Worm (Caenorhabditis elegans) whole organism, midembryonic: Measurements from ENCODE around the gene acaa-2.
"Not testable (repeated sequence)": the region's sequence is repeated elsewhere in the genome, so short reads cannot be mapped to it uniquely, and the experiment has no call there.

Experiments
- T22C8.4 ChIP-seq: fragments of 200-800 bp; sonication (Bioruptor generic); IDR thresholded peaks from 2 replicates; pipeline ENCODE4 v1.3.6; 2022; ENCODE audit warnings: missing genetic modification characterization, missing compliant biosample characterization
- cog-1 ChIP-seq: sonication (generic microtip); optimal IDR thresholded peaks from 2 replicates; lab custom pipeline; 2016; ENCODE audit warnings: missing genetic modification characterization, missing compliant biosample characterization
- med-1 ChIP-seq: sonication (generic microtip); optimal IDR thresholded peaks from 2 replicates; lab custom pipeline; 2017; ENCODE audit warnings: missing genetic modification characterization, mild to moderate bottlenecking, missing compliant biosample characterization, antibody characterized with exemption, missing genetic modification reagents; ENCODE audit not compliant: insufficient read depth
- ref-1 ChIP-seq: fragments of 200-800 bp; sonication (Bioruptor generic); conservative IDR thresholded peaks from 2 replicates; pipeline ENCODE4 v1.3.6; 2022; ENCODE audit warnings: missing genetic modification reagents, missing genetic modification characterization, missing compliant biosample characterization
- tab-1 ChIP-seq: fragments of 200-800 bp; sonication (Bioruptor generic); IDR thresholded peaks from 2 replicates; pipeline ENCODE4 v1.3.6; 2022; ENCODE audit warnings: missing genetic modification characterization, missing compliant biosample characterization
- ztf-23 ChIP-seq: fragments of 200-800 bp; sonication (Bioruptor generic); IDR thresholded peaks from 2 replicates; pipeline ENCODE4 v1.3.6; 2022; ENCODE audit warnings: missing genetic modification reagents, missing genetic modification characterization, missing compliant biosample characterization
- ztf-29 ChIP-seq: fragments of 200-800 bp; sonication (Bioruptor generic); IDR thresholded peaks from 2 replicates; pipeline ENCODE4 v1.3.6; 2022; ENCODE audit warnings: missing genetic modification reagents, missing genetic modification characterization, missing compliant biosample characterization

DNA sequence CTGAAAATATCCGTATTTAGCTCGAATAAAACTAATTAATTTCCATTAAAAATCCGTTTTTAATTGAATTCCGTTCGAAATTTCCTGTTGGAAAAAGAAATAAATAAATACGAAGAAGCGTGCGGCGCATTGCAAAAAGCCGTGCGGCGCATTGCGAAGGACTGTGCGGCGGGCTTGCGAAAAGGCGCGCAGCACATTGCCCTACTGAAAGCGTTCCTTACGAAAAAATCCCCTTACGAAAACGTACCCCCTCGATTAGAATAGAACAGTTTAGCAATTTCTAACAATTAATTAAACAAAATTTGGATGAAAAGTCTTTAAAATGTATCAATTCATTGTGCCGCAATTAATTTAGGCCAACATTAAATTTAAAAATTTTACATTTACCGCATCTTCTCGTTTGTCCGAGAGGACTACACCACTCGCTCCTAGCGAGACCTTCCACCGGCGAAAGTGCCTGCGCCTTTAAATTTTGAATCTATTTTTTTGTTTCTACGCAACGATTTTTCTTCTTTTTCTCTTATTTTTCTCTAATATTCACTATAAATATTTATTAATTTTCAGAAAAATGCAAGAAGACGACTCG lies 48.4 kb upstream of the acaa-2 start, which contains the start of gene npp-18:
- TF ChIP-seq med-1 (GFP tag; lab: Kevin White, UChicago); cog-1 (tag; lab: Kevin White, UChicago): not testable (repeated sequence)
- TF ChIP-seq ref-1 (GFP tag; lab: Robert Waterston, UW) (peak; percentile 64), T22C8.4 (GFP tag; lab: Robert Waterston, UW) (peak; percentile 74), tab-1 (GFP tag; lab: Robert Waterston, UW) (peak; percentile 87), ztf-29 (GFP tag; lab: Robert Waterston, UW) (peak; percentile 88), ztf-23 (GFP tag; lab: Robert Waterston, UW) (peak; percentile 93)
